Fruit fly (Drosophila melanogaster): ENCODE results near the gene CG16704.
A peak's percentile ranks its signal among the peaks of the same experiment; 100 is the strongest.

DNA sequence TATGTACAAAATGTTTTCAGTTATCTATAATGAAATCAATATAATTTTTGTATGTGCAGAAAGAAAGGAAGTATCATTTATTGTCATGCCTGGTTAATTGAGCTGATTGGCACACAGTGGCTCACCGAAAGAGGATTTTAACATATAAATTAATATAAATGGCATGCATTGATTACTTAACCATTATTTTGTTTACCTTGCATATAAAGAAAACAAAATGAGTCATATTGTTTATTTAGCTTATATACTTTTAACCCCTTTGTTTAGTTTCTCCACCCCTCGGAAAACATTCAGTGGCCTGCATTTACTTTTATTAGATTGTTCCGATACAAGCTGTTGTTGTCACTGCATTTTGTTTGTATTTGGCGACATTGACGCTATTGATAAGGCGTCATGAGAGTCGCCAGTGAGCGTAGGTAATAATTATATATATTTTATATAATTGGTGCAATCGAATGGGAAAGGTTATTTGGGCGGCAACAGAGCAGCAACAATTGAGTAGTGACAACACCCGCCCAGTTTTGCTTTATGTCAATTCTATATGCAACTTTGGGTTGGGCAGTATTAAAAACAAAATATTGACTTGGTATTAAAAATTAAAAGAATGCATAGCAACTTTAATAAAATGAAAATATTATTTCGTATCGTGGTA, 44.7 kb downstream of the CG16704 start:
- no peak for TF ChIP-seq usp (GFP tag; optimal IDR thresholded peaks at IDR 0.05)
- peak in 1 of 2 experiments; percentile 69 for TF ChIP-seq foxo (GFP tag; optimal IDR thresholded peaks at IDR 0.05)
- TF ChIP-seq dl (GFP tag; optimal IDR thresholded peaks at IDR 0.05; ENCODE audit: insufficient read depth in 1 of 2, partially characterized antibody in 2 of 2): no peak
- TF ChIP-seq Rel (GFP tag; optimal IDR thresholded peaks at IDR 0.05): no peak
- peak; percentile 17 for TF ChIP-seq Rel (tag; optimal IDR thresholded peaks at IDR 0.05)
- peak; percentile 70 for TF ChIP-seq h (GFP tag; optimal IDR thresholded peaks at IDR 0.05)
